Worm (Caenorhabditis elegans) whole organism, L3 larva: ENCODE results near the gene nhr-99.

Experiments used
- ama-1 ChIP-seq: fragments of 150-350 bp; optimal IDR thresholded peaks from 2 replicates; lab custom pipeline; 2018
- ceh-16 ChIP-seq: sonication (generic microtip); optimal IDR thresholded peaks from 2 replicates; lab custom pipeline; 2017; ENCODE audit warnings: missing biosample characterization, missing genetic modification characterization
- ceh-82 ChIP-seq: fragments of 150-350 bp; optimal IDR thresholded peaks from 2 replicates; lab custom pipeline; 2014; ENCODE audit warnings: missing biosample characterization, missing genetic modification characterization
- ceh-9 ChIP-seq: sonication (generic microtip); optimal IDR thresholded peaks from 2 replicates; lab custom pipeline; 2018; ENCODE audit warnings: missing biosample characterization, missing genetic modification characterization
- elt-2 ChIP-seq: sonication (generic microtip); optimal IDR thresholded peaks from 2 replicates; lab custom pipeline; 2016; ENCODE audit warnings: missing genetic modification reagents, mild to moderate bottlenecking, missing genetic modification characterization, missing compliant biosample characterization
- jun-1 ChIP-seq: fragments of 150-350 bp; optimal IDR thresholded peaks from 2 replicates; lab custom pipeline; 2014; ENCODE audit warnings: missing biosample characterization, missing genetic modification reagents, missing genetic modification characterization
- nhr-11 ChIP-seq: fragments of 150-350 bp; optimal IDR thresholded peaks from 2 replicates; lab custom pipeline; 2014; ENCODE audit warnings: missing biosample characterization, missing genetic modification characterization
- nhr-12 ChIP-seq: fragments of 150-350 bp; optimal IDR thresholded peaks from 2 replicates; lab custom pipeline; 2014; ENCODE audit warnings: missing biosample characterization, missing genetic modification characterization
- nhr-237 ChIP-seq: fragments of 150-350 bp; optimal IDR thresholded peaks from 2 replicates; lab custom pipeline; 2014; ENCODE audit warnings: missing biosample characterization, missing genetic modification characterization
- nhr-77 ChIP-seq: fragments of 150-350 bp; optimal IDR thresholded peaks from 2 replicates; lab custom pipeline; 2014; ENCODE audit warnings: missing biosample characterization, missing genetic modification characterization

DNA sequence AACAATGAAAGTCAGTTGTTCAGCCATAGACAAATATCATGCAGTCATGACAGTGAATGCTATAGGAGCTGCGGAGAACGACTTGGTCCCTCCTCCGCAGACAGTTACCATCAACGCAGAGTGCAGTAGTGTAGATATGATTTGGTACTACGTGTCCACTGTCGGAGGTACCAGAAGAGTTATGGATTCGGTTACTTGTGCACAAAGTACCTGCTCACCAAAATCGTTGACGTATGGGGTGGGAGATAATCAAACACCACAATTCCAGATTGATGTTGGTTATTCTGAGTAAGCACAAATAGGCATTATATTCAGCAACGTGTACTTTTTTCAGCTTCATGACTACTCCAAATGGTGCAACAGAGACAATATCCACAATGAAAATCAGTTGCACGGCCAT is 41.6 kb upstream of the nhr-99 start:
- TF ChIP-seq ama-1 (lab: Kevin White, UChicago) (no peak), ceh-9 (tag; lab: Kevin White, UChicago) (no peak), nhr-77 (tag; lab: Kevin White, UChicago) (no peak), nhr-237 (tag; lab: Kevin White, UChicago) (no peak), elt-2 (no peak), ceh-16 (tag; lab: Kevin White, UChicago) (no peak), ceh-82 (tag; lab: Kevin White, UChicago) (no peak), nhr-12 (tag; lab: Kevin White, UChicago) (no peak), jun-1 (tag; lab: Kevin White, UChicago) (no peak), nhr-11 (tag; lab: Kevin White, UChicago) (no peak)
